Fruit fly (Drosophila melanogaster): ENCODE results near the gene Nazo.

The Nazo gene

dm6 chr3R:8324016-8324415 is 36.3 kb downstream of the Nazo start, which contains the start of gene CG7443:
Gene CG7443, plus strand, starts transcription at chr3R:8324316.
- TF ChIP-seq vri (GFP tag; optimal IDR thresholded peaks at IDR 0.05), result no peak
- TF ChIP-seq CG6163 (GFP tag; IDR thresholded peaks at IDR 0.05), result no peak
- TF ChIP-seq CG11294 (GFP tag; IDR thresholded peaks at IDR 0.05), result no peak
- no peak for TF ChIP-seq CG4318 (GFP tag; optimal IDR thresholded peaks at IDR 0.05)
- no peak for TF ChIP-seq cyc (GFP tag; optimal IDR thresholded peaks at IDR 0.05)

dm6 chr3R:8326884-8327283 is 39.2 kb downstream of the Nazo start:
- no peak for TF ChIP-seq eg (GFP tag; IDR thresholded peaks at IDR 0.05)
- no peak for TF ChIP-seq CG31627 (GFP tag; optimal IDR thresholded peaks at IDR 0.05)
- peak; percentile 33 for TF ChIP-seq fkh (GFP tag; optimal IDR thresholded peaks at IDR 0.05)

- no peak for TF ChIP-seq CG15336 (GFP tag; IDR thresholded peaks at IDR 0.05)
- no peak for TF ChIP-seq dac (GFP tag; optimal IDR thresholded peaks at IDR 0.05)
- TF ChIP-seq eg (GFP tag; IDR thresholded peaks at IDR 0.05), result no peak
- TF ChIP-seq fkh (GFP tag; optimal IDR thresholded peaks at IDR 0.05), result no peak
- peak; percentile 62 for TF ChIP-seq svp (GFP tag)
- no peak for TF ChIP-seq Sox15 (GFP tag; optimal IDR thresholded peaks at IDR 0.05)
- TF ChIP-seq CG9139 (GFP tag; optimal IDR thresholded peaks at IDR 0.05), result no peak
- peak; percentile 93 for TF ChIP-seq dsx (GFP tag; optimal IDR thresholded peaks at IDR 0.05; ENCODE audit: poor library complexity, severe bottlenecking)
- TF ChIP-seq CG16779 (tag; optimal IDR thresholded peaks at IDR 0.05), result no peak
- no peak for TF ChIP-seq Sox14 (GFP tag; optimal IDR thresholded peaks at IDR 0.05)
- no peak for TF ChIP-seq salr (GFP tag; optimal IDR thresholded peaks at IDR 0.05)
- no peak for TF ChIP-seq Hr39 (GFP tag; optimal IDR thresholded peaks at IDR 0.05)
- TF ChIP-seq topi (GFP tag; optimal IDR thresholded peaks at IDR 0.05), result no peak
- TF ChIP-seq CG6854 (GFP tag; optimal IDR thresholded peaks at IDR 0.05), result no peak
- TF ChIP-seq CG10631 (GFP tag; optimal IDR thresholded peaks at IDR 0.05), result no peak
- TF ChIP-seq esn (GFP tag; optimal IDR thresholded peaks at IDR 0.05), result no peak
These were observed 40.5 kb downstream of the Nazo start for dm6 chr3R:8327967-8328789.

dm6 chr3R:8329628-8330027 is 42.0 kb downstream of the Nazo start:
- TF ChIP-seq CG11294 (GFP tag; IDR thresholded peaks at IDR 0.05) (no peak), dsx (GFP tag; optimal IDR thresholded peaks at IDR 0.05; ENCODE audit: poor library complexity, severe bottlenecking) (peak; percentile 54), lz (GFP tag; optimal IDR thresholded peaks at IDR 0.05) (no peak), CG34406 (GFP tag; optimal IDR thresholded peaks at IDR 0.05) (no peak), cyc (GFP tag; optimal IDR thresholded peaks at IDR 0.05) (no peak), svp (GFP tag) (peak; percentile 99), CG6276 (GFP tag; optimal IDR thresholded peaks at IDR 0.05) (no peak), Hr38 (GFP tag; optimal IDR thresholded peaks at IDR 0.05) (no peak)

dm6 chr3R:8333768-8334470 is 46.2 kb downstream of the Nazo start, which contains the start of gene Poxm:
Gene Poxm, minus strand, starts transcription at chr3R:8333792.
- TF ChIP-seq eg (GFP tag; IDR thresholded peaks at IDR 0.05), result peak; percentile 91
- peak; percentile 60 for TF ChIP-seq fd85E (GFP tag; optimal IDR thresholded peaks at IDR 0.05)
- TF ChIP-seq svp (GFP tag), result peak; percentile 96
- peak; percentile 99 for TF ChIP-seq CG32006 (GFP tag; optimal IDR thresholded peaks at IDR 0.05)
- TF ChIP-seq topi (GFP tag; optimal IDR thresholded peaks at IDR 0.05), result peak; percentile 94
- TF ChIP-seq lz (GFP tag; optimal IDR thresholded peaks at IDR 0.05), result peak; percentile 95
- peak; percentile 89 for TF ChIP-seq Blimp-1 (GFP tag; optimal IDR thresholded peaks at IDR 0.05)
- TF ChIP-seq cyc (GFP tag; optimal IDR thresholded peaks at IDR 0.05), result peak; percentile 93
- TF ChIP-seq CG6808 (GFP tag; optimal IDR thresholded peaks at IDR 0.05), result peak; percentile 97
- TF ChIP-seq salr (GFP tag; optimal IDR thresholded peaks at IDR 0.05), result peak; percentile 72 to 98
- TF ChIP-seq CG11762 (GFP tag; optimal IDR thresholded peaks at IDR 0.05; ENCODE audit: insufficient read depth), result peak; percentile 94
- TF ChIP-seq CG16779 (tag; optimal IDR thresholded peaks at IDR 0.05), result peak; percentile 91
- TF ChIP-seq Hr4 (GFP tag; optimal IDR thresholded peaks at IDR 0.05), result peak; percentile 97
- TF ChIP-seq CG6854 (GFP tag; optimal IDR thresholded peaks at IDR 0.05), result peak; percentile 85
- TF ChIP-seq CG7368 (GFP tag; optimal IDR thresholded peaks at IDR 0.05), result peak; percentile 93
- TF ChIP-seq Eip75B (GFP tag; optimal IDR thresholded peaks at IDR 0.05), result peak; percentile 90
- peak; percentile 93 for TF ChIP-seq CG8319 (GFP tag; optimal IDR thresholded peaks at IDR 0.05)
- TF ChIP-seq CG6163 (GFP tag; IDR thresholded peaks at IDR 0.05), result peak; percentile 88
- TF ChIP-seq pdm3 (GFP tag; optimal IDR thresholded peaks at IDR 0.05), result peak; percentile 96
- peak; percentile 64 for TF ChIP-seq vri (GFP tag; optimal IDR thresholded peaks at IDR 0.05)
- TF ChIP-seq Ets96B (tag; optimal IDR thresholded peaks at IDR 0.05), result peak; percentile 96
- peak; percentile 82 for TF ChIP-seq Ets21C (GFP tag; optimal IDR thresholded peaks at IDR 0.05)
- peak; percentile 97 for TF ChIP-seq CG6276 (GFP tag; optimal IDR thresholded peaks at IDR 0.05)
- TF ChIP-seq Hr38 (GFP tag; optimal IDR thresholded peaks at IDR 0.05), result no peak
- TF ChIP-seq fd59A (GFP tag; optimal IDR thresholded peaks at IDR 0.05), result peak; percentile 96
- peak; percentile 95 for TF ChIP-seq Sox15 (GFP tag; optimal IDR thresholded peaks at IDR 0.05)
